Fruit fly (Drosophila melanogaster) whole organism, pupa: ENCODE measurements around the gene Glut1.

Experiments used
- CG10348 ChIP-seq: fragments of 200-800 bp; sonication (Bioruptor generic); IDR thresholded peaks from 2 replicates; pipeline ENCODE4 v1.3.6; 2022; ENCODE audit warnings: missing biosample characterization, missing genetic modification characterization
- CG12605 ChIP-seq: fragments of 200-800 bp; sonication (Bioruptor generic); IDR thresholded peaks from 2 replicates; pipeline ENCODE4 v1.3.6; 2022; ENCODE audit warnings: missing biosample characterization, missing genetic modification characterization
- CG13204 ChIP-seq: fragments of 200-800 bp; sonication (Bioruptor generic); optimal IDR thresholded peaks from 2 replicates; lab custom pipeline; 2018; ENCODE audit warnings: missing biosample characterization, mild to moderate bottlenecking, missing genetic modification characterization, moderate library complexity
- CG14655 ChIP-seq: fragments of 200-800 bp; sonication (Bioruptor generic); optimal IDR thresholded peaks from 3 replicates; lab custom pipeline; 2017; ENCODE audit warnings: mild to moderate bottlenecking, missing biosample characterization, missing genetic modification reagents, missing genetic modification characterization
- CG15710 ChIP-seq: fragments of 200-800 bp; sonication (Bioruptor generic); optimal IDR thresholded peaks from 2 replicates; lab custom pipeline; 2018; ENCODE audit warnings: missing biosample characterization, mild to moderate bottlenecking, missing genetic modification characterization, moderate library complexity
- CG17806 ChIP-seq: fragments of 200-800 bp; sonication (Bioruptor generic); optimal IDR thresholded peaks from 2 replicates; lab custom pipeline; 2018; ENCODE audit warnings: missing biosample characterization, mild to moderate bottlenecking, missing genetic modification characterization, moderate library complexity
- CG32121 ChIP-seq: fragments of 200-800 bp; sonication (Bioruptor generic); IDR thresholded peaks from 2 replicates; pipeline ENCODE4 v1.3.6; 2022; ENCODE audit warnings: missing biosample characterization, missing genetic modification characterization
- CG34367 ChIP-seq: fragments of 200-800 bp; sonication (Bioruptor generic); optimal IDR thresholded peaks from 2 replicates; lab custom pipeline; 2018; ENCODE audit warnings: missing biosample characterization, mild to moderate bottlenecking, missing genetic modification characterization
- CG4496 ChIP-seq: fragments of 200-800 bp; sonication (Bioruptor generic); IDR thresholded peaks from 3 replicates; pipeline ENCODE4 v1.3.6; 2022; ENCODE audit warnings: missing biosample characterization, missing genetic modification characterization
- CG8159 ChIP-seq: fragments of 200-800 bp; sonication (Bioruptor generic); optimal IDR thresholded peaks from 3 replicates; lab custom pipeline; 2018; ENCODE audit warnings: missing biosample characterization, mild to moderate bottlenecking, missing genetic modification characterization, moderate library complexity
- CG8301 ChIP-seq: fragments of 200-800 bp; sonication (Bioruptor generic); optimal IDR thresholded peaks from 2 replicates; lab custom pipeline; 2018; ENCODE audit warnings: missing biosample characterization, mild to moderate bottlenecking, missing genetic modification characterization
- CG9948 ChIP-seq: fragments of 200-800 bp; sonication (Bioruptor generic); optimal IDR thresholded peaks from 2 replicates; lab custom pipeline; 2018; ENCODE audit warnings: missing biosample characterization, mild to moderate bottlenecking, missing genetic modification characterization, moderate library complexity
- D1 ChIP-seq: fragments of 200-800 bp; sonication (Bioruptor generic); optimal IDR thresholded peaks from 2 replicates; lab custom pipeline; 2018; ENCODE audit warnings: missing biosample characterization, mild to moderate bottlenecking, missing genetic modification characterization, moderate library complexity
- EcR ChIP-seq: fragments of 200-800 bp; sonication (Bioruptor generic); optimal IDR thresholded peaks from 3 replicates; lab custom pipeline; 2019; ENCODE audit warnings: missing biosample characterization, missing genetic modification characterization, mild to moderate bottlenecking, moderate library complexity, missing genetic modification reagents
- Ets98B ChIP-seq: fragments of 200-800 bp; sonication (Bioruptor generic); IDR thresholded peaks from 2 replicates; pipeline ENCODE4 v1.3.6; 2022; ENCODE audit warnings: missing biosample characterization, missing genetic modification characterization
- Pif1A ChIP-seq: fragments of 200-800 bp; sonication (Bioruptor generic); optimal IDR thresholded peaks from 3 replicates; lab custom pipeline; 2016; ENCODE audit warnings: missing biosample characterization, missing genetic modification characterization
- Pif1B ChIP-seq: fragments of 200-800 bp; sonication (Bioruptor generic); optimal IDR thresholded peaks from 3 replicates; lab custom pipeline; 2016; ENCODE audit warnings: missing biosample characterization, missing genetic modification characterization
- Snoo ChIP-seq: fragments of 200-800 bp; sonication (Bioruptor generic); optimal IDR thresholded peaks from 3 replicates; lab custom pipeline; 2017; ENCODE audit warnings: missing biosample characterization, mild to moderate bottlenecking, missing genetic modification characterization, inconsistent platforms
- fd96Ca ChIP-seq: fragments of 200-800 bp; sonication (Bioruptor generic); IDR thresholded peaks from 3 replicates; pipeline ENCODE4 v1.3.6; 2022; ENCODE audit warnings: missing biosample characterization, missing genetic modification characterization
- gl ChIP-seq: fragments of 200-800 bp; sonication (Bioruptor generic); optimal IDR thresholded peaks from 2 replicates; lab custom pipeline; 2018; ENCODE audit warnings: missing biosample characterization, mild to moderate bottlenecking, missing genetic modification characterization
- rn ChIP-seq: fragments of 200-800 bp; sonication (Bioruptor generic); IDR thresholded peaks from 2 replicates; pipeline ENCODE4 v1.3.6; 2022; ENCODE audit warnings: missing biosample characterization, missing genetic modification characterization

Glut1 gene

DNA sequence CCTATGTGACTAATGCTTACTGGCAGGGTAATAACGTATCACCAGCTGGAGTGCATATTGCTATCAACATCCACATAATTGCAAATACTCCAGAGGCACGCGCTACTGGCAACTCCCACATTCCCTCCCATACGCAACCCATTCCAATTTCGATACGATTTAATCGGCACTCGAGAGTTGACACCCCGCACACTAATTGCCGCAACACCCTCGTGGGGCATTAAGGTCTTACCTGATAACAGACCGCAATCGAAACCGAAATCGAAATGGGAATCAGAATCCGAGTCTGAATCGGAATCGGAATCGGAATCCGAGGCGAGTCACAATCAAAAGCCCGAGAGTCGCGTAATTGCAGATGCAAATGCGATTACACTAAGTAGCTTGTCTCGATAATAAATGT is 44.7 kb downstream of the Glut1 start:
- no peak for TF ChIP-seq rn (GFP tag; lab: Robert Waterston, UW)
- TF ChIP-seq CG15710, result no peak
- no peak for TF ChIP-seq CG10348 (GFP tag; lab: Robert Waterston, UW)
- no peak for TF ChIP-seq CG13204
- TF ChIP-seq Ets98B (GFP tag; lab: Robert Waterston, UW), result no peak
- TF ChIP-seq CG34367, result no peak
- no peak for TF ChIP-seq CG8159 (tag; lab: Kevin White, UChicago)
- TF ChIP-seq EcR (GFP tag; lab: Kevin White, UChicago), result no peak
- TF ChIP-seq CG8301 (tag; lab: Kevin White, UChicago), result no peak
- TF ChIP-seq fd96Ca (GFP tag; lab: Robert Waterston, UW), result no peak
- TF ChIP-seq CG14655 (GFP tag; lab: Kevin White, UChicago), result no peak
- TF ChIP-seq Snoo (tag; lab: Kevin White, UChicago), result no peak
- no peak for TF ChIP-seq CG17806
- TF ChIP-seq CG12605 (GFP tag; lab: Robert Waterston, UW), result no peak
- no peak for TF ChIP-seq CG32121 (GFP tag; lab: Robert Waterston, UW)
- no peak for TF ChIP-seq CG4496 (GFP tag; lab: Robert Waterston, UW)
- no peak for TF ChIP-seq D1
- TF ChIP-seq, all 21 proteins: peak for 0

DNA sequence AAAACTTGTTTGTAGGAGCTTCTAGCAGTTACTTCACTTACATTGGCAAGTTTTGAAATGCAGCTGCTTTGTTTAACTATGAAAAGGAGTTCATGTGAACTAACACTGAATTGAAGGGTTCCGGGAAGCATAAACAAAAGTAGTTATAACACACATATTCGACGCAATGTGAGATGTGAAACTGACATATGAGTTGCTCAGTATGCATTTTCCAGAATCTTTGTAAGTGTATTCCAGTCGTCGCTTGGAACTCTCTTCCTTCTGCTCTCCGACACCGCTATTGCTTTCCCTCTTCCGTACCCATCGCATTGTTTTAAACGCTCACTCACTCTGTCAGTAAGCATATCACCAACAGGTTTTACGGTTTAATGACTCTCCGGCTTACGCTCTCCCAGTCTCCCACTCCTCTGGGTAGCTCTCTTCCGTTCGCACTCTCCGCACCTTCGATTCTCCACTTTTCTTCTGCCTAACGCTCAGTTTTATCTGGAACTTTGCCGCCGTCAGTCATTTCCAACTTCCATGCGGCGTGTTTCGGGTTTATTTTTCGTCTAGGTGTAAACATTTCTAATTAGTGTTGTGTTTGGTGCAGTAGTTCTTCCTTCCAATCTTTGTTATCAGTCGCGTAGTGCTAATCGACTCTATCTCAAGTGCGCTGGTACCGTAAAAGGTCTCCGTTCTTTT is 45.5 kb downstream of the Glut1 start:
- TF ChIP-seq CG32121 (GFP tag; lab: Robert Waterston, UW), result 0 out of 2 replicates have a peak, but pooled peaks have one; percentile 43
- TF ChIP-seq Pif1A, result peak; percentile 56
- peak; percentile 48 for TF ChIP-seq CG15710
- no peak for TF ChIP-seq CG12605 (GFP tag; lab: Robert Waterston, UW)
- no peak for TF ChIP-seq CG10348 (GFP tag; lab: Robert Waterston, UW)
- TF ChIP-seq Snoo (tag; lab: Kevin White, UChicago), result no peak
- TF ChIP-seq EcR (GFP tag; lab: Kevin White, UChicago), result peak; percentile 57
- no peak for TF ChIP-seq D1
- peak; percentile 48 for TF ChIP-seq CG8159 (tag; lab: Kevin White, UChicago)
- peak; percentile 60 for TF ChIP-seq CG34367
- TF ChIP-seq fd96Ca (GFP tag; lab: Robert Waterston, UW), result peak; percentile 64; the same call in 2 of the 3 replicates
- no peak for TF ChIP-seq rn (GFP tag; lab: Robert Waterston, UW)
- no peak for TF ChIP-seq gl (tag; lab: Kevin White, UChicago)
- TF ChIP-seq CG8301 (tag; lab: Kevin White, UChicago), result peak; percentile 70
- peak; percentile 8 for TF ChIP-seq CG13204
- peak; percentile 54 for TF ChIP-seq CG9948 (tag; lab: Kevin White, UChicago)
- TF ChIP-seq CG17806, result peak; percentile 31
- peak; percentile 40; the same call in 1 of the 2 replicates for TF ChIP-seq Ets98B (GFP tag; lab: Robert Waterston, UW)
- peak; percentile 60 for TF ChIP-seq Pif1B (GFP tag; lab: Kevin White, UChicago)
- TF ChIP-seq CG4496 (GFP tag; lab: Robert Waterston, UW), result peak; percentile 68; the same call in 2 of the 3 replicates
- peak; percentile 67 for TF ChIP-seq CG14655 (GFP tag; lab: Kevin White, UChicago)

DNA sequence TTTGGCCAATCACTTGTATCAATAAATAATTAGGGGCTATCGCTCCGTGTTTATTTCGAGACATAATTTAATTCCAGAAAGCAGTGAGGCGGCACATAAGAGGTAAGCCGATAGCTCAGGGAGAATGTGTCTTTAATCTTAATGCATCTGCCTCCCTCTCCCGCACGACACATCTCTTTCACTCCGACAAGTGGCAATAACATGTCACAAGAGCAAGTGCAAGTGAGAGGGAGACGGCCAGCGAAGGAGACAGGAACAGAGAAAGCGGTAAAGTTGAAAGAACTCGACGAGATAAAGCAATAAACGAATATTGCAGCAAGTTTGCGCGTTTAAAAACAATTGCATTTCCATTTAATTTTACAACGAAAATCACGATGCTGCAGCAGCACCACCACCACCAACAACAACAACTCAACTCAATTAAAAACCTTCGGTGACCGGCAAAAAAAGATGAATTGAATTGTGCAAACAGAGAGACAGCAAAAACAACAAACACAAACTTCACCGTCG is 46.0 kb downstream of the Glut1 start:
- no peak for TF ChIP-seq CG32121 (GFP tag; lab: Robert Waterston, UW)
- TF ChIP-seq CG14655 (GFP tag; lab: Kevin White, UChicago), result no peak
- no peak for TF ChIP-seq D1
- no peak for TF ChIP-seq Snoo (tag; lab: Kevin White, UChicago)
- peak; percentile 17 for TF ChIP-seq CG13204
- no peak for TF ChIP-seq CG17806
- no peak for TF ChIP-seq fd96Ca (GFP tag; lab: Robert Waterston, UW)
- no peak for TF ChIP-seq gl (tag; lab: Kevin White, UChicago)
- no peak for TF ChIP-seq CG9948 (tag; lab: Kevin White, UChicago)
- no peak for TF ChIP-seq Ets98B (GFP tag; lab: Robert Waterston, UW)
- no peak for TF ChIP-seq rn (GFP tag; lab: Robert Waterston, UW)
- no peak for TF ChIP-seq CG10348 (GFP tag; lab: Robert Waterston, UW)
- peak; percentile 66 for TF ChIP-seq EcR (GFP tag; lab: Kevin White, UChicago)

DNA sequence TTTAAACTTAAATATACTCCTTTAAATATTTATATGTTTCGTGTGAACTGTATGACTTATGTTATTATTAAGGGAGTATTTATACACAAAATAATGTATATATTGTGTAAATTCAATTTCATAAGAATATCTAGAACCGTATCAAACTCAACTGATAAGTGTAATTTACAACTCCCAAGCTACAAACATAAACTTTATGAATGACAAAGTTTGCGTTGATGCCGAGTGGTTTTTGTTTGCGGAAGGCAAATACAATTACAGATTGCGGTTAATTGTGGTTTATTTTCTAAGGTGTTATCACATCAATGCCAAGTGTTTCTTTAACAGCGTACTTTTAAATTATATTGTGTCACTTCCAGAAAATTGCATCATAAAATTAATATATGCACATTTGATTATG is 46.7 kb downstream of the Glut1 start:
- no peak for TF ChIP-seq CG15710
- no peak for TF ChIP-seq CG12605 (GFP tag; lab: Robert Waterston, UW)
- no peak for TF ChIP-seq CG32121 (GFP tag; lab: Robert Waterston, UW)
- TF ChIP-seq Ets98B (GFP tag; lab: Robert Waterston, UW), result no peak
- no peak for TF ChIP-seq EcR (GFP tag; lab: Kevin White, UChicago)
- no peak for TF ChIP-seq Snoo (tag; lab: Kevin White, UChicago)
- TF ChIP-seq fd96Ca (GFP tag; lab: Robert Waterston, UW), result no peak
- TF ChIP-seq CG10348 (GFP tag; lab: Robert Waterston, UW), result no peak
- TF ChIP-seq CG14655 (GFP tag; lab: Kevin White, UChicago), result no peak
- no peak for TF ChIP-seq D1
- no peak for TF ChIP-seq CG8159 (tag; lab: Kevin White, UChicago)
- TF ChIP-seq, all 21 proteins: peak for 0

DNA sequence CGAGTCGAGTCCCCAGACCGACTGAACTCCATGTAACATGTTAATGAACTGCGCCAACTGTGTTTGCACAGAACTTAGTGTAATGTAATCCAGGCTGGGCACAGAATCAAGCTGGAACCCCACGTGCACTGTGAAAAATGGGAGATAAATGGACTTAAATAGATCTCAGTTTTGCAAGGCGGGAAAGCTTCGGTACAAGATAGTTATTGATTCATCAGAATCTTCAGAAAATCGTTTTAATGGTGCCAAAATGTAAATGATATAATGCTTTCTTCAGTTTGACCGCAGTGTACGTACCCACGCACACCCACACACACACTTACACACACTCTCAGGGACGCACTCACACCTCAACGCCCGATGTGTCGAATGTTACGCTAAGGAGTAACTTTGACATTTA is 50.1 kb downstream of the Glut1 start:
- TF ChIP-seq CG9948 (tag; lab: Kevin White, UChicago), result peak; percentile 25
- peak; percentile 45 for TF ChIP-seq CG15710
- TF ChIP-seq CG8159 (tag; lab: Kevin White, UChicago), result peak; percentile 44
- no peak for TF ChIP-seq EcR (GFP tag; lab: Kevin White, UChicago)
- 0 out of 2 replicates have a peak, but pooled peaks have one; percentile 28 for TF ChIP-seq Ets98B (GFP tag; lab: Robert Waterston, UW)
- no peak for TF ChIP-seq gl (tag; lab: Kevin White, UChicago)
- TF ChIP-seq rn (GFP tag; lab: Robert Waterston, UW), result no peak
- TF ChIP-seq CG14655 (GFP tag; lab: Kevin White, UChicago), result peak; percentile 49
- no peak for TF ChIP-seq CG32121 (GFP tag; lab: Robert Waterston, UW)
- TF ChIP-seq Snoo (tag; lab: Kevin White, UChicago), result no peak
- TF ChIP-seq CG10348 (GFP tag; lab: Robert Waterston, UW), result no peak
- no peak for TF ChIP-seq Pif1A
- no peak for TF ChIP-seq Pif1B (GFP tag; lab: Kevin White, UChicago)
- TF ChIP-seq D1, result no peak
- TF ChIP-seq CG34367, result peak; percentile 31
- peak; percentile 56; the same call in 2 of the 3 replicates for TF ChIP-seq fd96Ca (GFP tag; lab: Robert Waterston, UW)
- no peak for TF ChIP-seq CG13204
- peak; percentile 36 for TF ChIP-seq CG8301 (tag; lab: Kevin White, UChicago)
- no peak for TF ChIP-seq CG12605 (GFP tag; lab: Robert Waterston, UW)
- TF ChIP-seq CG17806, result peak; percentile 39
- TF ChIP-seq CG4496 (GFP tag; lab: Robert Waterston, UW), result peak; percentile 67
